Worm (Caenorhabditis elegans): ENCODE data around the gene srg-24.

ce11 chrII:3067447-3067846 lies 33.0 kb downstream of the srg-24 start:
- TF ChIP-seq unc-62 (GFP tag; optimal IDR thresholded peaks at IDR 0.05) (no peak), ztf-11 (tag; optimal IDR thresholded peaks at IDR 0.05) (no peak), nhr-76 (tag; optimal IDR thresholded peaks at IDR 0.05) (no peak), bed-3 (GFP tag; optimal IDR thresholded peaks at IDR 0.05) (no peak), mep-1 (tag; optimal IDR thresholded peaks at IDR 0.05) (no peak), nhr-28 (tag; optimal IDR thresholded peaks at IDR 0.05) (no peak), lsy-2 (tag; optimal IDR thresholded peaks at IDR 0.05) (no peak), snpc-4 (tag; optimal IDR thresholded peaks at IDR 0.05) (no peak), nhr-12 (tag; optimal IDR thresholded peaks at IDR 0.05) (no peak), hlh-1 (tag; optimal IDR thresholded peaks at IDR 0.05) (no peak), blmp-1 (tag; optimal IDR thresholded peaks at IDR 0.05) (no peak), elt-3 (tag; optimal IDR thresholded peaks at IDR 0.05) (no peak), ceh-43 (GFP tag; optimal IDR thresholded peaks at IDR 0.05) (no peak), sptf-1 (tag; optimal IDR thresholded peaks at IDR 0.05) (no peak)
